Worm (Caenorhabditis elegans) whole organism, L1 larva: ENCODE measurements around the gene qdpr-1.

ENCODE experiments used
- aha-1 ChIP-seq: fragments of 150-350 bp; optimal IDR thresholded peaks from 2 replicates; lab custom pipeline; 2014; ENCODE audit warnings: missing biosample characterization, missing genetic modification characterization
- nhr-12 ChIP-seq: sonication (generic microtip); optimal IDR thresholded peaks from 2 replicates; lab custom pipeline; 2017; ENCODE audit warnings: missing biosample characterization, missing genetic modification characterization
- snpc-4 ChIP-seq: fragments of 150-350 bp; optimal IDR thresholded peaks from 2 replicates; lab custom pipeline; 2014; ENCODE audit warnings: missing biosample characterization, missing genetic modification characterization

- TF ChIP-seq snpc-4 (no peak), aha-1 (tag; lab: Kevin White, UChicago) (no peak), nhr-12 (tag; lab: Kevin White, UChicago) (no peak)
Observed at ce11 chrIII:13402934-13403333, 9.2 kb downstream of the qdpr-1 start, which contains the start of gene mig-18.
